Fruit fly (Drosophila melanogaster): ENCODE measurements around the gene bur.
A peak's percentile ranks its signal among the peaks of the same experiment; 100 is the strongest.

bur gene

DNA sequence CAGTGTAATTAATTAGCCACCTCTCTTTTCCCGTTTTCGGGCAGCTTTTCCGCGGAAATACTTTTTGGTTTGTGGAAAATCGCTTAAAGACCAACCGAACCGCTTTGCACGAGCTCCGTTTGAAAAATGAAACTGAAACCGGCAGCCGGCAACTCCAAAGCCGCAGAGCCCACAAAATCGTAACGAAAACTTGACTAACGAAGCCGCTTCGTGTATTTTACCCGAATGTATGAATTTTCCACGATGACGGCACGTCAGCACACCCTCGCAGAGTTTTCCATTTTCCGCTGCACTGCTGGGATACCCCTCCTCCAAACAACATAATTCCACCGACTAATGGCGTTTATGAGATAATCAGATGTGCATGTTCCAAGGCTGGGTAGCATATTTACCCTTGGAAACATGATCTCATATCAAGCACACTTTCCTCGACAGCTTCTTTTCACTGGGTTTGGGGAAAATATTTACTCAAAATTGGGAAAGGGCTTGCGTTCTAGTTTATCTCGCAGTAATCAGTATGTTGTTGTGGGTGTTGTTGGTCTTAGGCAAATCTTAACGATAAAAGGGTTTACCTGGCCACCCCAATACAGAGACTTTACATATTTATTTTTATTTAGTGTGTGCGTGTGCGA, 19.3 kb upstream of the bur start, which contains the start of gene Ret (continued):
- no peak for TF ChIP-seq Hr51 (GFP tag; optimal IDR thresholded peaks at IDR 0.05)
- no peak for TF ChIP-seq CG3163 (GFP tag; optimal IDR thresholded peaks at IDR 0.05)
- peak; percentile 37; the same call in 1 of the 3 replicates for TF ChIP-seq CG2199 (GFP tag; IDR thresholded peaks at IDR 0.05)
- no peak for TF ChIP-seq CG10209 (GFP tag; optimal IDR thresholded peaks at IDR 0.05)
- no peak for TF ChIP-seq cas (GFP tag; IDR thresholded peaks at IDR 0.05)
- TF ChIP-seq mld (GFP tag; IDR thresholded peaks at IDR 0.05; ENCODE audit: partially characterized antibody) = no peak
- no peak for TF ChIP-seq dpn (GFP tag; optimal IDR thresholded peaks at IDR 0.05)
- TF ChIP-seq eve (GFP tag; optimal IDR thresholded peaks at IDR 0.05) = no peak
- TF ChIP-seq dmrt11E (tag; optimal IDR thresholded peaks at IDR 0.05) = peak; percentile 1
- TF ChIP-seq CG15479 (GFP tag; optimal IDR thresholded peaks at IDR 0.05) = peak; percentile 9
- no peak for TF ChIP-seq psq (GFP tag; optimal IDR thresholded peaks at IDR 0.05)
- TF ChIP-seq Mad (GFP tag; optimal IDR thresholded peaks at IDR 0.05) = no peak
- TF ChIP-seq chm (GFP tag; IDR thresholded peaks at IDR 0.05) = no peak
- no peak for TF ChIP-seq gcm (GFP tag; optimal IDR thresholded peaks at IDR 0.05)
- TF ChIP-seq zen (tag; optimal IDR thresholded peaks at IDR 0.05) = no peak
- TF ChIP-seq cad (GFP tag; optimal IDR thresholded peaks at IDR 0.05) = no peak
- TF ChIP-seq Nf-YB (GFP tag; optimal IDR thresholded peaks at IDR 0.05) = no peak
- TF ChIP-seq Atf3 (GFP tag; optimal IDR thresholded peaks at IDR 0.05) = no peak
- TF ChIP-seq gfzf (GFP tag; optimal IDR thresholded peaks at IDR 0.05) = no peak
- no peak for TF ChIP-seq H2.0 (GFP tag; IDR thresholded peaks at IDR 0.05)
- TF ChIP-seq run (tag; optimal IDR thresholded peaks at IDR 0.05) = no peak
- TF ChIP-seq disco-r (GFP tag; optimal IDR thresholded peaks at IDR 0.05) = no peak
- no peak for TF ChIP-seq CG15269 (tag; optimal IDR thresholded peaks at IDR 0.05)
- TF ChIP-seq tin (GFP tag; optimal IDR thresholded peaks at IDR 0.05) = no peak
- TF ChIP-seq CG10543 (GFP tag; optimal IDR thresholded peaks at IDR 0.05) = no peak
- no peak for TF ChIP-seq slbo (GFP tag; IDR thresholded peaks at IDR 0.05)
- no peak for TF ChIP-seq Drgx (GFP tag; IDR thresholded peaks at IDR 0.05)
- no peak for TF ChIP-seq Hsf (GFP tag; optimal IDR thresholded peaks at IDR 0.05)
- TF ChIP-seq HmgZ (tag; optimal IDR thresholded peaks at IDR 0.05) = no peak
- TF ChIP-seq CG10979 (tag; optimal IDR thresholded peaks at IDR 0.05) = no peak
- no peak for TF ChIP-seq zfh2 (GFP tag; optimal IDR thresholded peaks at IDR 0.05)
- no peak for TF ChIP-seq wor (GFP tag; IDR thresholded peaks at IDR 0.05)
- no peak for TF ChIP-seq CG10431 (GFP tag; optimal IDR thresholded peaks at IDR 0.05)
- no peak for TF ChIP-seq gsb-n (tag; optimal IDR thresholded peaks at IDR 0.05)
- no peak for TF ChIP-seq zfh1 (GFP tag; IDR thresholded peaks at IDR 0.05)
- TF ChIP-seq ATbp (GFP tag; optimal IDR thresholded peaks at IDR 0.05) = peak; percentile 50
- TF ChIP-seq Hmr (GFP tag; optimal IDR thresholded peaks at IDR 0.05) = no peak
- TF ChIP-seq gem (tag; optimal IDR thresholded peaks at IDR 0.05) = no peak
- no peak for TF ChIP-seq CG32532 (GFP tag; IDR thresholded peaks at IDR 0.05)
- peak; percentile 16 for TF ChIP-seq CG18599 (GFP tag; optimal IDR thresholded peaks at IDR 0.05)
- no peak for TF ChIP-seq ac (GFP tag; optimal IDR thresholded peaks at IDR 0.05)
- no peak for TF ChIP-seq Vsx1 (GFP tag; optimal IDR thresholded peaks at IDR 0.05)
- TF ChIP-seq CG5180 (GFP tag; optimal IDR thresholded peaks at IDR 0.05) = no peak
- no peak for TF ChIP-seq CG8089 (GFP tag; optimal IDR thresholded peaks at IDR 0.05)
- no peak for TF ChIP-seq abd-A (tag; optimal IDR thresholded peaks at IDR 0.05)
- TF ChIP-seq CG1602 (GFP tag; optimal IDR thresholded peaks at IDR 0.05) = no peak
- TF ChIP-seq CG9932 (GFP tag; IDR thresholded peaks at IDR 0.05) = no peak
- TF ChIP-seq CG14441 (GFP tag; IDR thresholded peaks at IDR 0.05) = no peak
- TF ChIP-seq Sin3A (optimal IDR thresholded peaks at IDR 0.05) = no peak
- no peak for TF ChIP-seq trh (GFP tag; optimal IDR thresholded peaks at IDR 0.05)
- TF ChIP-seq Lhr (GFP tag; optimal IDR thresholded peaks at IDR 0.05) = no peak

Data from whole organism, embryonic.